Fruit fly (Drosophila melanogaster): ENCODE measurements around the gene tctn.

The tctn gene

DNA sequence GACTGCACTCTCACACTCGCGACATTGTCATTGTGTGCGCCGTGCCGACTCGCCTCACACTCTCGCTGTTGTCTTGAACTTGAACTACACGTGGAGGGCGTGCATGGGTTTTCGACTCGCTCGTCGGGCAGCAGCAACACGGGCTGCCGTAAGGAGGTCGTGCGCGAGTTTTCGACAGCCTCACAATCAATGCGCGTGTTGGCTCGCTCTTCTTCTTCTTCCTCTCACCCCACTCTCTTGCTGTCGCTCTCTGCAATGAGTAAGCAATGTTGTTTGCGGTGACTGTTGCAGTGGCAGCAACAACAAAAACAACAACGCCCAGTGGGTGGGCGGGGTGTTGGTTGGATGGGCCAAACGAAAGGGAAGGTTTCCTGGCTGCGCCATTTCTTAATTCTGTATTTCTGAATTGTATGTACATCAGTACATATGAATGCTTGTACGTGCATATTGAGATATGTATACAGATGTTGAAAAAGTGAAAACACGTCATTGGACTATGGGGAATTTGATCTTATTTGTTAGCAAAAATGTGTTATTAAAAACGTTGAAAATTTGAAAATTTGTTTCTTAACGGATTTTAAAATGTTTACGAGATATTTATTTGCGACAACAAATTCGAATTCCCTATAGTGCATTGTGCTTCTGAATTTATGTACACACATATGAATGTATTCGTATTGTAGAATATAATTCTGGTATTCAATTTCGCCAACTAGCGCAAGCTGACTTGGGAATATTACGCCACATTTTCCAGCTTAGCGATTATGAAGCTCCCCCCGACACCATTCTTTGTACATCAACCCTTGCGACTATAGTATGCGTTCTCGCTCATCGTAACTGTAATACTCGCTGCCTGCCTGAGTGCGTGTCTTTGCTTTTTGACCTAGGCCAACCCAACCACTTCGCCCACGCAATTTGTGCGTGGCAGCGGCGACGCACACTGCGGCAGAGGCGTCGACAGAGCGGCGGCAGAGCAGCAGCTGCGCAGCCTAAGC is 41.8 kb downstream of the tctn start (continued):
- TF ChIP-seq ttk (GFP tag; IDR thresholded peaks at IDR 0.05): peak; percentile 18; the same call in 1 of the 2 replicates
- TF ChIP-seq CG13287 (GFP tag; IDR thresholded peaks at IDR 0.05; ENCODE audit: partially characterized antibody): peak; percentile 64; the same call in 1 of the 2 replicates
- no peak for TF ChIP-seq h (optimal IDR thresholded peaks at IDR 0.05)
- peak in 1 of 2 experiments; percentile 64 for TF ChIP-seq Pdp1 (GFP tag; optimal IDR thresholded peaks at IDR 0.05)
- TF ChIP-seq CG7745 (tag; optimal IDR thresholded peaks at IDR 0.05): peak; percentile 52
- TF ChIP-seq CG10462 (GFP tag; optimal IDR thresholded peaks at IDR 0.05): no peak
- TF ChIP-seq lbe (GFP tag; optimal IDR thresholded peaks at IDR 0.05): peak; percentile 3
- TF ChIP-seq CoRest (tag; optimal IDR thresholded peaks at IDR 0.05): peak; percentile 0
- TF ChIP-seq CG17186 (GFP tag; optimal IDR thresholded peaks at IDR 0.05): no peak
- peak; percentile 65 for TF ChIP-seq CG18599 (GFP tag; optimal IDR thresholded peaks at IDR 0.05)
- no peak for TF ChIP-seq jigr1 (GFP tag; IDR thresholded peaks at IDR 0.05)
- peak; percentile 1 for TF ChIP-seq CG2875 (GFP tag; optimal IDR thresholded peaks at IDR 0.05)
- no peak for TF ChIP-seq Dp (GFP tag; optimal IDR thresholded peaks at IDR 0.05)
- TF ChIP-seq repo (GFP tag; optimal IDR thresholded peaks at IDR 0.05): peak; percentile 40
- peak in 1 of 2 experiments; percentile 82 for TF ChIP-seq Hr78 (GFP tag; optimal IDR thresholded peaks at IDR 0.05)
- peak; percentile 12 for TF ChIP-seq nmo (GFP tag; optimal IDR thresholded peaks at IDR 0.05)
- peak; percentile 100 for TF ChIP-seq CG17385 (GFP tag; optimal IDR thresholded peaks at IDR 0.05)
- TF ChIP-seq ato (GFP tag; IDR thresholded peaks at IDR 0.05; ENCODE audit: partially characterized antibody): peak; percentile 47; the same call in 1 of the 2 replicates
- peak; percentile 13 for TF ChIP-seq grn (GFP tag; optimal IDR thresholded peaks at IDR 0.05)
- TF ChIP-seq klu (GFP tag; IDR thresholded peaks at IDR 0.05): no peak
- TF ChIP-seq D (optimal IDR thresholded peaks at IDR 0.05): peak; percentile 84
- TF ChIP-seq D (GFP tag; optimal IDR thresholded peaks at IDR 0.05): peak; percentile 31
- TF ChIP-seq NC2β (GFP tag; optimal IDR thresholded peaks at IDR 0.05): peak; percentile 4
- TF ChIP-seq nerfin-1 (tag; optimal IDR thresholded peaks at IDR 0.05): peak; percentile 76
- peak; percentile 100 for TF ChIP-seq CG12155 (GFP tag; optimal IDR thresholded peaks at IDR 0.05)
- peak; percentile 93 for TF ChIP-seq dm (GFP tag; optimal IDR thresholded peaks at IDR 0.05)
- peak; percentile 13 for TF ChIP-seq CG12299 (tag; optimal IDR thresholded peaks at IDR 0.05)
- peak; percentile 79 for TF ChIP-seq sug (tag; optimal IDR thresholded peaks at IDR 0.05)
- peak; percentile 66 for TF ChIP-seq sna (GFP tag; IDR thresholded peaks at IDR 0.05; ENCODE audit: partially characterized antibody)
- peak; percentile 38 for TF ChIP-seq CG8388 (GFP tag; optimal IDR thresholded peaks at IDR 0.05)
- TF ChIP-seq CG12236 (GFP tag; optimal IDR thresholded peaks at IDR 0.05): no peak
- peak; percentile 59; the same call in 1 of the 2 replicates for TF ChIP-seq tna (GFP tag; IDR thresholded peaks at IDR 0.05; ENCODE audit: partially characterized antibody)
- TF ChIP-seq bsh (GFP tag; optimal IDR thresholded peaks at IDR 0.05): peak in 1 of 2 experiments; percentile 13
- peak; percentile 6 for TF ChIP-seq unpg (GFP tag; optimal IDR thresholded peaks at IDR 0.05)
- TF ChIP-seq NK7.1 (GFP tag; optimal IDR thresholded peaks at IDR 0.05): no peak
- TF ChIP-seq CG4617 (GFP tag; optimal IDR thresholded peaks at IDR 0.05; ENCODE audit: borderline replicate concordance): no peak
- TF ChIP-seq Ets65A (GFP tag): peak; percentile 52
- peak; percentile 37; the same call in 1 of the 3 replicates for TF ChIP-seq CG14860 (GFP tag; IDR thresholded peaks at IDR 0.05; ENCODE audit: partially characterized antibody)
- TF ChIP-seq E2f2 (GFP tag; IDR thresholded peaks at IDR 0.05): no peak
- peak; percentile 100 for TF ChIP-seq CG42726 (GFP tag; IDR thresholded peaks at IDR 0.05; ENCODE audit: partially characterized antibody)
- TF ChIP-seq chn (GFP tag; optimal IDR thresholded peaks at IDR 0.05): peak; percentile 52
- peak; percentile 60 for TF ChIP-seq B-H2 (GFP tag; optimal IDR thresholded peaks at IDR 0.05)
- TF ChIP-seq CG6854 (GFP tag; optimal IDR thresholded peaks at IDR 0.05): no peak
- peak; percentile 58 for TF ChIP-seq sob (GFP tag; IDR thresholded peaks at IDR 0.05)
- no peak for TF ChIP-seq pzg (GFP tag; optimal IDR thresholded peaks at IDR 0.05)
- TF ChIP-seq PHDP (tag; optimal IDR thresholded peaks at IDR 0.05): peak; percentile 50

Measured in whole organism, embryonic.